Fruit fly (Drosophila melanogaster): ENCODE results near the gene sordd1.
A peak's percentile ranks its signal among the peaks of the same experiment; 100 is the strongest.

sordd1 gene

DNA sequence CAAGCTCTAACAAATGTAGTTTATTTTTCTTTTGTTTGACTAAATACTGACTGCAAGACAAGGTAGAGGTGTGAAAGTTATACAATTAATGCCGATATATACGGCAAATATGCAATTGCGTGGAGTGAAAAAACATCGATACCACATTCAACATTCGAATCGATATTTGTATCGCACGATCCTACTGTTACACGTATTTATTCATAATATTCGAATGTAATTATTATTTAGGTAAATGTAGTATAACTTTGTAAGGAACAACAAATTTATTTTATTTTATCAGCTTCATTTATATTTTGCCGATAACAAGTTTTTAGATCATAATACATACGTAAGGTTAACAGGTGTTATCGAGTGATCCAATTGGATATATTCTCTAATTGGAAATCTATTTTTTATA lies 39.6 kb upstream of the sordd1 start, which contains the start of gene Chc (continued):
- peak; percentile 98 for TF ChIP-seq CG6791 (GFP tag; IDR thresholded peaks at IDR 0.05; ENCODE audit: partially characterized antibody)
- no peak for TF ChIP-seq mirr (GFP tag; optimal IDR thresholded peaks at IDR 0.05)
- TF ChIP-seq Ptx1 (GFP tag; IDR thresholded peaks at IDR 0.05) = no peak
- peak; percentile 68 for TF ChIP-seq row (GFP tag; IDR thresholded peaks at IDR 0.05)
- no peak for TF ChIP-seq BtbVII (GFP tag; optimal IDR thresholded peaks at IDR 0.05)
- TF ChIP-seq CG15073 (GFP tag; optimal IDR thresholded peaks at IDR 0.05) = no peak
- TF ChIP-seq CG12104 (GFP tag; optimal IDR thresholded peaks at IDR 0.05) = no peak
- TF ChIP-seq ato (GFP tag; IDR thresholded peaks at IDR 0.05; ENCODE audit: partially characterized antibody) = peak; percentile 96
- no peak for TF ChIP-seq Xrp1 (GFP tag; IDR thresholded peaks at IDR 0.05)
- peak; percentile 33 for TF ChIP-seq kah (GFP tag; optimal IDR thresholded peaks at IDR 0.05)
- TF ChIP-seq Sry-δ (GFP tag; optimal IDR thresholded peaks at IDR 0.05) = peak; percentile 92
- TF ChIP-seq CG2875 (GFP tag; optimal IDR thresholded peaks at IDR 0.05) = no peak
- TF ChIP-seq pnt (GFP tag; optimal IDR thresholded peaks at IDR 0.05) = no peak
- TF ChIP-seq zfh1 (GFP tag; IDR thresholded peaks at IDR 0.05) = no peak
- TF ChIP-seq CG2129 (GFP tag; IDR thresholded peaks at IDR 0.05; ENCODE audit: partially characterized antibody) = peak; percentile 88
- TF ChIP-seq sisA (GFP tag; IDR thresholded peaks at IDR 0.05) = no peak
- TF ChIP-seq fru (optimal IDR thresholded peaks at IDR 0.05) = no peak
- no peak for TF ChIP-seq lilli (GFP tag; optimal IDR thresholded peaks at IDR 0.05)
- TF ChIP-seq CG1832 (GFP tag; optimal IDR thresholded peaks at IDR 0.05) = no peak
- no peak for TF ChIP-seq CG15601 (tag; optimal IDR thresholded peaks at IDR 0.05)
- TF ChIP-seq trem (tag; optimal IDR thresholded peaks at IDR 0.05) = peak; percentile 44
- no peak for TF ChIP-seq CkIIα-i1 (GFP tag; IDR thresholded peaks at IDR 0.05)
- TF ChIP-seq ken (GFP tag; IDR thresholded peaks at IDR 0.05) = no peak
- no peak for TF ChIP-seq CG10654 (GFP tag; optimal IDR thresholded peaks at IDR 0.05)
- TF ChIP-seq CG16813 (GFP tag; IDR thresholded peaks at IDR 0.05; ENCODE audit: partially characterized antibody) = peak; percentile 98
- no peak for TF ChIP-seq CG7357 (GFP tag; IDR thresholded peaks at IDR 0.05)
- TF ChIP-seq nmo (GFP tag; optimal IDR thresholded peaks at IDR 0.05) = peak; percentile 34
- TF ChIP-seq CG3281 (GFP tag; optimal IDR thresholded peaks at IDR 0.05) = no peak
- no peak for TF ChIP-seq CG2889 (GFP tag; IDR thresholded peaks at IDR 0.05)
- no peak for TF ChIP-seq schlank (tag; optimal IDR thresholded peaks at IDR 0.05)
- TF ChIP-seq bigmax (GFP tag; optimal IDR thresholded peaks at IDR 0.05) = no peak
- TF ChIP-seq D19B (GFP tag; optimal IDR thresholded peaks at IDR 0.05) = no peak
- no peak for TF ChIP-seq dmrt99B (tag; optimal IDR thresholded peaks at IDR 0.05)
- TF ChIP-seq Hr3 (GFP tag; optimal IDR thresholded peaks at IDR 0.05) = no peak
- no peak for TF ChIP-seq Dek (tag; optimal IDR thresholded peaks at IDR 0.05)
- TF ChIP-seq zf30C (GFP tag; optimal IDR thresholded peaks at IDR 0.05) = no peak
- no peak for TF ChIP-seq CG1647 (GFP tag; optimal IDR thresholded peaks at IDR 0.05)
- TF ChIP-seq tgo (GFP tag; IDR thresholded peaks at IDR 0.05) = no peak
- no peak for TF ChIP-seq Hr78 (GFP tag; optimal IDR thresholded peaks at IDR 0.05)
- no peak for TF ChIP-seq bowl (GFP tag; IDR thresholded peaks at IDR 0.05)
- TF ChIP-seq E2f2 (GFP tag; IDR thresholded peaks at IDR 0.05) = peak; percentile 50; the same call in 1 of the 2 replicates
- TF ChIP-seq Lim3 (GFP tag; IDR thresholded peaks at IDR 0.05) = no peak
- no peak for TF ChIP-seq nom (GFP tag; optimal IDR thresholded peaks at IDR 0.05)
- no peak for TF ChIP-seq Neu2 (GFP tag; optimal IDR thresholded peaks at IDR 0.05; ENCODE audit: borderline replicate concordance)
- peak; percentile 68 for TF ChIP-seq CG8290 (GFP tag; optimal IDR thresholded peaks at IDR 0.05)
- TF ChIP-seq CG8290 (tag; optimal IDR thresholded peaks at IDR 0.05) = peak in 1 of 2 experiments; percentile 40
- no peak for TF ChIP-seq h (optimal IDR thresholded peaks at IDR 0.05)
- TF ChIP-seq CG2120 (GFP tag; optimal IDR thresholded peaks at IDR 0.05) = peak; percentile 21
- no peak for TF ChIP-seq org-1 (GFP tag; optimal IDR thresholded peaks at IDR 0.05)
- TF ChIP-seq z (GFP tag; IDR thresholded peaks at IDR 0.05) = no peak
- no peak for TF ChIP-seq da (GFP tag; optimal IDR thresholded peaks at IDR 0.05)
- no peak for TF ChIP-seq Camta (GFP tag; optimal IDR thresholded peaks at IDR 0.05)
- TF ChIP-seq slbo (GFP tag; IDR thresholded peaks at IDR 0.05) = no peak
